Fruit fly (Drosophila melanogaster) Kc167 (cell line): ENCODE data around the gene Ubc4.

Experiments used
- Myc ChIP-seq: fragments of >200 bp; optimal IDR thresholded peaks from 2 replicates; lab custom pipeline; 2017; ENCODE audit warnings: missing external identifiers
- insv ChIP-seq: fragments of >200 bp; optimal IDR thresholded peaks from 3 replicates; lab custom pipeline; 2018; ENCODE audit warnings: missing external identifiers

DNA sequence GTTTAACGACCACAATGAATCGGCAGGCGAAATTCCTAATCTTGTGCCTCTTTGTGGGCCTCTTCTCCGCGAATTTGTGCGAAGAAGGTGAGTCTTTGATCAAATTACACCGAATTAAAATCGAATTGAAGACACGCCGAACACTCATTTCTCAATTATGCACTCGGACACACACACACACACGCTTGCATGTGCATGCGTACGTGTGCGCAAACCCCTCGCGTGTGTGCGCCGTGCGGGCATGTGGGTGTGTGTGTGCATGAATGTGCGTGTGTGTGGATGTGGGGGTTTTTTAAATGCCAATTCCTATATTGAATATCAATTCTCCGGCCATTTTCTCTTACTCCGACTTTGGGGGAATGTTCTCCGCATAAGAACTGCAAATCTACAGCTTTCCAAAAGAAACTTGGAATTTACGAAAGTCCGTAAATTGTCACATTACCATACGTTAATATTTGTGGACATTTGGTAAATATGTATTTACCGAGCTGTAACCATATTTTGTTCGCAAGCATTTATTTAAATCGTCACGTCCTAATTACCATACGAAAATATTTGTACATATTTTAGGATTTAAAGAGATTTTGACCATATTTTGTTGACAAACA is 16.5 kb downstream of the Ubc4 start:
- TF ChIP-seq Myc (lab: Kevin White, UChicago): no peak
- no peak for TF ChIP-seq insv
